Fruit fly (Drosophila melanogaster): Measurements from ENCODE around the gene yata.

The yata gene

dm6 chr3R:29736678-29737093, 12.3 kb upstream of the yata start, which contains the start of the genes CG7601 and CIA30:
TSS of gene CG7601 (minus strand) at chr3R:29736745.
TSS of gene CIA30 (plus strand) at chr3R:29736965.
- no peak for TF ChIP-seq fru (optimal IDR thresholded peaks at IDR 0.05)
- TF ChIP-seq CG5953 (GFP tag; IDR thresholded peaks at IDR 0.05), result peak; percentile 100
- TF ChIP-seq caup (GFP tag; optimal IDR thresholded peaks at IDR 0.05; ENCODE audit: severe bottlenecking), result peak; percentile 98
- peak; percentile 100 for TF ChIP-seq row (GFP tag; IDR thresholded peaks at IDR 0.05)
- TF ChIP-seq ro (GFP tag; IDR thresholded peaks at IDR 0.05), result peak; percentile 100
- peak; percentile 29 for TF ChIP-seq BEAF-32 (GFP tag; optimal IDR thresholded peaks at IDR 0.05)
- TF ChIP-seq CrebB (tag; optimal IDR thresholded peaks at IDR 0.05), result peak; percentile 93
- no peak for TF ChIP-seq tna (GFP tag; IDR thresholded peaks at IDR 0.05; ENCODE audit: partially characterized antibody)
- TF ChIP-seq CG9932 (GFP tag; IDR thresholded peaks at IDR 0.05), result peak; percentile 100
- TF ChIP-seq CG31388 (GFP tag; optimal IDR thresholded peaks at IDR 0.05), result peak; percentile 98
- peak; percentile 100 for TF ChIP-seq Lim3 (GFP tag; IDR thresholded peaks at IDR 0.05)
- peak; percentile 98 for TF ChIP-seq ab (GFP tag; optimal IDR thresholded peaks at IDR 0.05)
- peak; percentile 99 for TF ChIP-seq fd96Cb (tag; optimal IDR thresholded peaks at IDR 0.05)
- peak; percentile 99 for TF ChIP-seq CG7357 (GFP tag; IDR thresholded peaks at IDR 0.05)
- peak; percentile 98 for TF ChIP-seq CG10543 (GFP tag; optimal IDR thresholded peaks at IDR 0.05)
- TF ChIP-seq CG7372 (GFP tag; IDR thresholded peaks at IDR 0.05), result peak; percentile 100
- peak; percentile 100 for TF ChIP-seq CG6689 (GFP tag; IDR thresholded peaks at IDR 0.05)
- TF ChIP-seq Drgx (GFP tag; IDR thresholded peaks at IDR 0.05), result peak; percentile 100
- TF ChIP-seq CG33213 (GFP tag; optimal IDR thresholded peaks at IDR 0.05), result peak; percentile 99
- peak; percentile 96 for TF ChIP-seq CG7556 (GFP tag; optimal IDR thresholded peaks at IDR 0.05)
- TF ChIP-seq tin (GFP tag; optimal IDR thresholded peaks at IDR 0.05), result peak; percentile 99
- TF ChIP-seq CG6765 (GFP tag; optimal IDR thresholded peaks at IDR 0.05), result peak; percentile 95
- TF ChIP-seq bbx (GFP tag; IDR thresholded peaks at IDR 0.05; ENCODE audit: partially characterized antibody), result no peak
- peak; percentile 82 for TF ChIP-seq Sry-δ (GFP tag; optimal IDR thresholded peaks at IDR 0.05)
- peak; percentile 92 for TF ChIP-seq CG14965 (GFP tag; optimal IDR thresholded peaks at IDR 0.05; ENCODE audit: borderline replicate concordance)
- peak; percentile 100 for TF ChIP-seq slbo (GFP tag; IDR thresholded peaks at IDR 0.05)
- peak; percentile 98 for TF ChIP-seq sug (tag; optimal IDR thresholded peaks at IDR 0.05)
- TF ChIP-seq CG4360 (GFP tag; IDR thresholded peaks at IDR 0.05), result peak; percentile 97
- TF ChIP-seq Mes4 (GFP tag; optimal IDR thresholded peaks at IDR 0.05), result peak; percentile 96
- TF ChIP-seq CG5180 (GFP tag; optimal IDR thresholded peaks at IDR 0.05), result peak; percentile 92
- peak; percentile 100 for TF ChIP-seq CG11093 (GFP tag; IDR thresholded peaks at IDR 0.05)
- TF ChIP-seq amos (GFP tag; IDR thresholded peaks at IDR 0.05; ENCODE audit: partially characterized antibody), result no peak; the same call in 1 of the 2 replicates
- peak; percentile 84 for TF ChIP-seq CG7928 (GFP tag; optimal IDR thresholded peaks at IDR 0.05)
- TF ChIP-seq vvl (GFP tag; IDR thresholded peaks at IDR 0.05), result peak; percentile 100
- TF ChIP-seq tx (GFP tag; optimal IDR thresholded peaks at IDR 0.05), result peak; percentile 98
- peak; percentile 99 for TF ChIP-seq Dip3 (GFP tag; optimal IDR thresholded peaks at IDR 0.05)
- TF ChIP-seq Max (GFP tag; optimal IDR thresholded peaks at IDR 0.05), result peak; percentile 99
- peak; percentile 99 for TF ChIP-seq Fer3 (tag; optimal IDR thresholded peaks at IDR 0.05)
- peak; percentile 100 for TF ChIP-seq CG11456 (GFP tag; IDR thresholded peaks at IDR 0.05)
- peak; percentile 100 for TF ChIP-seq bowl (GFP tag; IDR thresholded peaks at IDR 0.05)
- no peak for TF ChIP-seq lov (optimal IDR thresholded peaks at IDR 0.05)
- TF ChIP-seq lov (GFP tag; IDR thresholded peaks at IDR 0.05), result peak; percentile 100
- peak; percentile 100 for TF ChIP-seq croc (GFP tag; conservative IDR thresholded peaks at IDR 0.05)
- TF ChIP-seq en (GFP tag; optimal IDR thresholded peaks at IDR 0.05), result peak; percentile 98
- TF ChIP-seq slp2 (GFP tag; optimal IDR thresholded peaks at IDR 0.05), result peak; percentile 99
- TF ChIP-seq sqz (GFP tag; optimal IDR thresholded peaks at IDR 0.05), result no peak
- no peak for TF ChIP-seq CG6791 (GFP tag; IDR thresholded peaks at IDR 0.05; ENCODE audit: partially characterized antibody)
- TF ChIP-seq mld (GFP tag; IDR thresholded peaks at IDR 0.05; ENCODE audit: partially characterized antibody), result no peak
- peak; percentile 97 for TF ChIP-seq Ets97D (GFP tag; optimal IDR thresholded peaks at IDR 0.05)
- TF ChIP-seq sc (optimal IDR thresholded peaks at IDR 0.05), result no peak
- peak; percentile 91 for TF ChIP-seq sc (GFP tag; optimal IDR thresholded peaks at IDR 0.05)
- no peak for TF ChIP-seq CG17568 (GFP tag; optimal IDR thresholded peaks at IDR 0.05)

Data from whole organism, embryonic.